Fruit fly (Drosophila melanogaster) whole organism, prepupa: ENCODE measurements around the gene Scgbeta.

ENCODE experiments used
- Blimp-1 ChIP-seq: fragments of 200-800 bp; sonication (Bioruptor generic); optimal IDR thresholded peaks from 3 replicates; lab custom pipeline; 2017; ENCODE audit warnings: missing biosample characterization, missing genetic modification characterization, mild to moderate bottlenecking, moderate library complexity, missing genetic modification reagents
- CG11902 ChIP-seq: fragments of 200-800 bp; sonication (Bioruptor generic); optimal IDR thresholded peaks from 3 replicates; lab custom pipeline; 2016; ENCODE audit warnings: missing biosample characterization, missing genetic modification characterization
- CG15336 ChIP-seq: fragments of 200-800 bp; sonication (Bioruptor generic); IDR thresholded peaks from 2 replicates; pipeline ENCODE4 v1.3.6; 2022; ENCODE audit warnings: missing biosample characterization, missing genetic modification characterization
- CG31627 ChIP-seq: fragments of 200-800 bp; sonication (Bioruptor generic); optimal IDR thresholded peaks from 3 replicates; lab custom pipeline; 2016; ENCODE audit warnings: missing biosample characterization, missing genetic modification characterization
- CG4318 ChIP-seq: fragments of 200-800 bp; sonication (Bioruptor generic); optimal IDR thresholded peaks from 3 replicates; lab custom pipeline; 2017; ENCODE audit warnings: missing biosample characterization, mild to moderate bottlenecking, missing genetic modification characterization
- CG6276 ChIP-seq: fragments of 200-800 bp; sonication (Bioruptor generic); optimal IDR thresholded peaks from 2 replicates; lab custom pipeline; 2017; ENCODE audit warnings: missing biosample characterization, mild to moderate bottlenecking, missing genetic modification characterization
- CG6792 ChIP-seq: fragments of 200-800 bp; sonication (Bioruptor generic); optimal IDR thresholded peaks from 3 replicates; lab custom pipeline; 2016; ENCODE audit warnings: missing biosample characterization, missing genetic modification characterization
- CG6808 ChIP-seq: fragments of 200-800 bp; sonication (Bioruptor generic); optimal IDR thresholded peaks from 3 replicates; lab custom pipeline; 2017; ENCODE audit warnings: missing biosample characterization, missing genetic modification characterization, mild to moderate bottlenecking, moderate library complexity, missing genetic modification reagents
- CG7368 ChIP-seq: fragments of 200-800 bp; sonication (Bioruptor generic); optimal IDR thresholded peaks from 3 replicates; lab custom pipeline; 2016; ENCODE audit warnings: missing biosample characterization, missing genetic modification characterization
- CG8319 ChIP-seq: fragments of 200-800 bp; sonication (Bioruptor generic); optimal IDR thresholded peaks from 3 replicates; lab custom pipeline; 2016; ENCODE audit warnings: missing biosample characterization, missing genetic modification characterization
- CG8632 ChIP-seq: fragments of 200-800 bp; sonication (Bioruptor generic); optimal IDR thresholded peaks from 3 replicates; lab custom pipeline; 2016; ENCODE audit warnings: missing biosample characterization, missing genetic modification characterization
- CG9139 ChIP-seq: fragments of 200-800 bp; sonication (Bioruptor generic); optimal IDR thresholded peaks from 3 replicates; lab custom pipeline; 2017; ENCODE audit warnings: missing biosample characterization, mild to moderate bottlenecking, missing genetic modification characterization
- Eip75B ChIP-seq: fragments of 200-800 bp; sonication (Bioruptor generic); optimal IDR thresholded peaks from 3 replicates; lab custom pipeline; 2016; ENCODE audit warnings: missing biosample characterization, missing genetic modification characterization
- Eip78C ChIP-seq: fragments of 200-800 bp; sonication (Bioruptor generic); peaks from one replicate; lab custom pipeline; 2016; ENCODE audit warnings: missing biosample characterization, missing genetic modification characterization
- Eip93F ChIP-seq: fragments of 200-800 bp; sonication (Bioruptor generic); optimal IDR thresholded peaks from 2 replicates; lab custom pipeline; 2016; ENCODE audit warnings: missing biosample characterization, mild to moderate bottlenecking, missing genetic modification characterization
- Ets96B ChIP-seq: fragments of 200-800 bp; optimal IDR thresholded peaks from 2 replicates; lab custom pipeline; 2019; ENCODE audit warnings: missing biosample characterization, mild to moderate bottlenecking, missing genetic modification characterization, moderate library complexity
- Hr38 ChIP-seq: sonication (Bioruptor generic); optimal IDR thresholded peaks from 2 replicates; lab custom pipeline; 2016; ENCODE audit warnings: missing biosample characterization, missing genetic modification characterization
- Hr4 ChIP-seq: fragments of 200-800 bp; sonication (Bioruptor generic); optimal IDR thresholded peaks from 3 replicates; lab custom pipeline; 2016; ENCODE audit warnings: missing biosample characterization, missing genetic modification characterization
- Lpt ChIP-seq: fragments of 200-800 bp; sonication (Bioruptor generic); optimal IDR thresholded peaks from 3 replicates; lab custom pipeline; 2016; ENCODE audit warnings: missing biosample characterization, missing genetic modification characterization
- OdsH ChIP-seq: fragments of 200-800 bp; sonication (Bioruptor generic); optimal IDR thresholded peaks from 3 replicates; lab custom pipeline; 2016; ENCODE audit warnings: missing biosample characterization, missing genetic modification characterization
- Smox ChIP-seq: fragments of 200-800 bp; sonication (Bioruptor generic); optimal IDR thresholded peaks from 3 replicates; lab custom pipeline; 2016; ENCODE audit warnings: missing biosample characterization, missing genetic modification characterization
- Sox14 ChIP-seq: fragments of 200-800 bp; sonication (Bioruptor generic); optimal IDR thresholded peaks from 3 replicates; lab custom pipeline; 2016; ENCODE audit warnings: missing biosample characterization, missing genetic modification characterization
- Sox15 ChIP-seq: fragments of 200-800 bp; sonication (Bioruptor generic); optimal IDR thresholded peaks from 3 replicates; lab custom pipeline; 2016; ENCODE audit warnings: missing biosample characterization, missing genetic modification characterization
- achi ChIP-seq: fragments of 200-800 bp; sonication (Bioruptor generic); optimal IDR thresholded peaks from 3 replicates; lab custom pipeline; 2016; ENCODE audit warnings: missing biosample characterization, missing genetic modification characterization
- acj6 ChIP-seq: fragments of 200-800 bp; sonication (Bioruptor generic); optimal IDR thresholded peaks from 3 replicates; lab custom pipeline; 2016; ENCODE audit warnings: missing biosample characterization, missing genetic modification characterization
- cyc ChIP-seq: fragments of 200-800 bp; sonication (Bioruptor generic); optimal IDR thresholded peaks from 3 replicates; lab custom pipeline; 2016; ENCODE audit warnings: missing biosample characterization, missing genetic modification characterization
- dac ChIP-seq: fragments of 200-800 bp; sonication (Bioruptor generic); optimal IDR thresholded peaks from 2 replicates; lab custom pipeline; 2017; ENCODE audit warnings: missing biosample characterization, mild to moderate bottlenecking, missing genetic modification characterization
- eg ChIP-seq: fragments of 200-800 bp; sonication (Bioruptor generic); IDR thresholded peaks from 3 replicates; pipeline ENCODE4 v1.3.6; 2022; ENCODE audit warnings: missing biosample characterization, missing genetic modification characterization
- esn ChIP-seq: fragments of 200-800 bp; sonication (Bioruptor generic); optimal IDR thresholded peaks from 2 replicates; lab custom pipeline; 2016; ENCODE audit warnings: missing biosample characterization, mild to moderate bottlenecking, missing genetic modification characterization, moderate library complexity
- fd59A ChIP-seq: fragments of 200-800 bp; sonication (Bioruptor generic); optimal IDR thresholded peaks from 2 replicates; lab custom pipeline; 2017; ENCODE audit warnings: missing biosample characterization, mild to moderate bottlenecking, missing genetic modification characterization, missing genetic modification reagents
- fd85E ChIP-seq: fragments of 200-800 bp; sonication (Bioruptor generic); optimal IDR thresholded peaks from 3 replicates; lab custom pipeline; 2016; ENCODE audit warnings: missing biosample characterization, missing genetic modification characterization
- fkh ChIP-seq: fragments of 200-800 bp; sonication (Bioruptor generic); optimal IDR thresholded peaks from 3 replicates; lab custom pipeline; 2017; ENCODE audit warnings: missing biosample characterization, mild to moderate bottlenecking, missing genetic modification characterization, moderate library complexity
- net ChIP-seq: fragments of 200-800 bp; sonication (Bioruptor generic); optimal IDR thresholded peaks from 3 replicates; lab custom pipeline; 2016; ENCODE audit warnings: missing biosample characterization, missing genetic modification characterization
- pdm3 ChIP-seq: fragments of 200-800 bp; sonication (Bioruptor generic); optimal IDR thresholded peaks from 3 replicates; lab custom pipeline; 2016; ENCODE audit warnings: missing biosample characterization, missing genetic modification characterization
- salr ChIP-seq, 2 experiments: fragments of 200-800 bp; sonication (Bioruptor generic); optimal IDR thresholded peaks; 3 replicates each; lab custom pipeline; 2016 to 2018; ENCODE audit warnings: missing biosample characterization in 2 of 2, missing genetic modification characterization in 2 of 2, mild to moderate bottlenecking in 1 of 2
- spab ChIP-seq: fragments of 200-800 bp; sonication (Bioruptor generic); optimal IDR thresholded peaks from 2 replicates; lab custom pipeline; 2017; ENCODE audit warnings: missing biosample characterization, mild to moderate bottlenecking, missing genetic modification characterization, missing genetic modification reagents
- ss ChIP-seq, 2 experiments: fragments of 200-800 bp; sonication (Bioruptor generic); optimal IDR thresholded peaks; 2 replicates in 1 of 2; 3 replicates in 1 of 2; lab custom pipeline; 2017 to 2018; ENCODE audit warnings: mild to moderate bottlenecking in 2 of 2, missing biosample characterization in 2 of 2, missing genetic modification characterization in 2 of 2, moderate library complexity in 1 of 2
- svp ChIP-seq: fragments of 200-800 bp; sonication (Bioruptor generic); peaks from one replicate; lab custom pipeline; 2016; ENCODE audit warnings: missing biosample characterization, missing genetic modification characterization
- vri ChIP-seq: fragments of 200-800 bp; sonication (Bioruptor generic); optimal IDR thresholded peaks from 3 replicates; lab custom pipeline; 2016; ENCODE audit warnings: missing biosample characterization, mild to moderate bottlenecking, missing genetic modification characterization

The Scgbeta gene

dm6 chr3R:12406235-12407196 is 15.7 kb downstream of the Scgbeta start, which contains the start of gene CG5167 (continued):
- TF ChIP-seq pdm3 (GFP tag; lab: Kevin White, UChicago) (no peak), CG4318 (GFP tag; lab: Kevin White, UChicago) (no peak), dac (GFP tag; lab: Kevin White, UChicago) (no peak), Lpt (GFP tag; lab: Kevin White, UChicago) (peak; percentile 9), fd85E (GFP tag; lab: Kevin White, UChicago) (no peak), Eip75B (GFP tag; lab: Kevin White, UChicago) (peak; percentile 46), salr (GFP tag; optimal IDR thresholded peaks at IDR 0.05; lab: Kevin White, UChicago) (peak; percentile 41 to 50), CG6276 (peak; percentile 92), Smox (GFP tag; lab: Kevin White, UChicago) (no peak), OdsH (GFP tag; lab: Kevin White, UChicago) (no peak), spab (GFP tag; lab: Kevin White, UChicago) (peak; percentile 54), CG6792 (GFP tag; lab: Kevin White, UChicago) (no peak), CG8632 (GFP tag; lab: Kevin White, UChicago) (peak; percentile 20), fkh (GFP tag; lab: Kevin White, UChicago) (peak; percentile 25), CG31627 (GFP tag; lab: Kevin White, UChicago) (peak; percentile 26), Eip78C (GFP tag; lab: Kevin White, UChicago) (peak; percentile 87), Hr38 (no peak), Ets96B (tag; lab: Kevin White, UChicago) (peak; percentile 25), Sox14 (GFP tag; lab: Kevin White, UChicago) (peak; percentile 19), esn (peak; percentile 63), Hr4 (peak; percentile 1), Sox15 (GFP tag; lab: Kevin White, UChicago) (no peak), svp (GFP tag; lab: Kevin White, UChicago) (peak; percentile 69), fd59A (GFP tag; lab: Kevin White, UChicago) (no peak), Blimp-1 (no peak), CG9139 (GFP tag; lab: Kevin White, UChicago) (peak; percentile 87), net (GFP tag; lab: Kevin White, UChicago) (peak; percentile 76), ss (GFP tag; optimal IDR thresholded peaks at IDR 0.05; lab: Kevin White, UChicago) (peak; percentile 84 to 89), eg (GFP tag; lab: Robert Waterston, UW) (peak; percentile 70), cyc (peak; percentile 8), CG11902 (GFP tag; lab: Kevin White, UChicago) (no peak), vri (peak; percentile 16), acj6 (GFP tag; lab: Kevin White, UChicago) (no peak)

- TF ChIP-seq CG15336 (GFP tag; lab: Robert Waterston, UW) (no peak), achi (GFP tag; lab: Kevin White, UChicago) (no peak), CG8319 (GFP tag; lab: Kevin White, UChicago) (no peak), fd85E (GFP tag; lab: Kevin White, UChicago) (no peak), CG6276 (no peak), CG6808 (GFP tag; lab: Kevin White, UChicago) (no peak), CG31627 (GFP tag; lab: Kevin White, UChicago) (no peak), Eip93F (GFP tag; lab: Kevin White, UChicago) (no peak), Hr4 (no peak), Eip75B (GFP tag; lab: Kevin White, UChicago) (no peak), svp (GFP tag; lab: Kevin White, UChicago) (no peak), Sox14 (GFP tag; lab: Kevin White, UChicago) (no peak), CG7368 (no peak)
- TF ChIP-seq, all 60 proteins: peak for 0
Observed at dm6 chr3R:12405928-12406234, 16.3 kb downstream of the Scgbeta start, which contains the start of gene Cyp9f2. Cyp9f2 (minus strand) TSS chr3R:12406028.
